Worm (Caenorhabditis elegans) whole organism, L4 larva: ENCODE measurements around the gene Y41G9A.17.

Experiments
- ces-1 ChIP-seq: fragments of 150-350 bp; sonication (generic microtip); optimal IDR thresholded peaks from 4 replicates; lab custom pipeline; 2014; ENCODE audit warnings: missing biosample characterization, missing genetic modification reagents, missing genetic modification characterization
- egl-27 ChIP-seq: sonication (generic microtip); optimal IDR thresholded peaks from 3 replicates; lab custom pipeline; 2017; ENCODE audit warnings: missing biosample characterization, missing genetic modification reagents, missing genetic modification characterization
- lin-13 ChIP-seq: fragments of 150-350 bp; optimal IDR thresholded peaks from 2 replicates; lab custom pipeline; 2014; ENCODE audit warnings: missing biosample characterization, missing genetic modification reagents, missing genetic modification characterization
- nhr-76 ChIP-seq: fragments of 150-350 bp; optimal IDR thresholded peaks from 2 replicates; lab custom pipeline; 2014; ENCODE audit warnings: missing biosample characterization, missing genetic modification characterization
- zfp-3 ChIP-seq: fragments of 200-800 bp; sonication (Bioruptor generic); conservative IDR thresholded peaks from 2 replicates; pipeline ENCODE4 v1.3.6; 2022; ENCODE audit warnings: missing genetic modification reagents, missing genetic modification characterization, missing compliant biosample characterization

ce11 chrX:3029030-3029429 lies 29.5 kb upstream of the Y41G9A.17 start, which contains the start of gene M02F4.1:
- no peak for TF ChIP-seq nhr-76 (tag; lab: Kevin White, UChicago)
- no peak for TF ChIP-seq egl-27 (tag; lab: Kevin White, UChicago)
- no peak for TF ChIP-seq ces-1
- TF ChIP-seq zfp-3 (GFP tag; lab: Robert Waterston, UW) = no peak
- no peak for TF ChIP-seq lin-13 (GFP tag; lab: Kevin White, UChicago)
